Fruit fly (Drosophila melanogaster) whole organism, wandering third instar larva: Measurements from ENCODE around the gene CG12885.

ENCODE experiments used
- Jra ChIP-seq: sonication (Bioruptor generic); optimal IDR thresholded peaks from 2 replicates; lab custom pipeline; 2016; ENCODE audit warnings: missing biosample characterization, missing genetic modification characterization
- Vsx2 ChIP-seq: fragments of 200-300, 225-300 bp; sonication (Bioruptor generic); optimal IDR thresholded peaks from 2 replicates; lab custom pipeline; 2018; ENCODE audit warnings: missing biosample characterization, missing genetic modification characterization; ENCODE audit not compliant: partially characterized antibody
- fru ChIP-seq: fragments of 200-800 bp; sonication (Bioruptor generic); optimal IDR thresholded peaks from 3 replicates; lab custom pipeline; 2016; ENCODE audit warnings: missing biosample characterization, mild to moderate bottlenecking, missing genetic modification characterization
- psq ChIP-seq: fragments of 200-800 bp; sonication (Bioruptor generic); optimal IDR thresholded peaks from 3 replicates; lab custom pipeline; 2017; ENCODE audit warnings: missing biosample characterization, mild to moderate bottlenecking, missing genetic modification characterization, moderate library complexity

DNA sequence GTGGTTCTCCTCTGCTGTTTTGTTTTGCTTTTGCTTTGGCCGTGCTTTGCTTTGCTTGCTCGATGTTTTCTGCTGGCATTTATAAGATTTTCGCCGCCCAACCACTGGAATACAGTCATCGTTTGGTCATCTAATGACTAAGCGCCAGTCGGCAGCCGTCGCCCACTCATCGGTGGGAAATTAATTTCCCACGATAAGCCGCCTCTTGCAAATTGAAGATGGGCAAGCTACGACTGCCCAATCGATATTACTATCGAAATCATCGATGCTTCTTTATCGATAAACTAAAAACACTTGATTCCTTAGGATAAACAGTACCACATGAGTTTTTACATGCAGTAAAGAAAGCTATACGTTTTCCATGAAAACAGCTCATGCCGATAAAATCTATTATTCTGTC, 50.0 kb downstream of the CG12885 start:
- TF ChIP-seq psq: no peak
- no peak for TF ChIP-seq Vsx2 (GFP tag; lab: Kevin White, UChicago)
- no peak for TF ChIP-seq fru (GFP tag; lab: Kevin White, UChicago)
- TF ChIP-seq Jra (GFP tag; lab: Kevin White, UChicago): no peak
